Worm (Caenorhabditis elegans) whole organism, L1 larva: ENCODE data around the gene ZK1240.8.

Source experiments
- ceh-82 ChIP-seq, 3 experiments: fragments of 150-350 bp in 1 of 3; sonication (generic microtip) in 2 of 3; optimal IDR thresholded peaks; 2 replicates each; lab custom pipeline; 2014 to 2017; ENCODE audit warnings: missing biosample characterization in 3 of 3, missing genetic modification characterization in 3 of 3
- dpl-1 ChIP-seq, 3 experiments: fragments of 150-350 bp in 2 of 3; sonication (generic microtip) in 1 of 3; optimal IDR thresholded peaks; 2 replicates each; lab custom pipeline; 2014 to 2017; ENCODE audit warnings: missing biosample characterization in 3 of 3, missing genetic modification characterization in 3 of 3, missing genetic modification reagents in 3 of 3
- elt-2 ChIP-seq: sonication (generic microtip); optimal IDR thresholded peaks from 2 replicates; lab custom pipeline; 2016; ENCODE audit warnings: missing genetic modification characterization, mild to moderate bottlenecking, inconsistent platforms, missing compliant biosample characterization, missing genetic modification reagents
- elt-3 ChIP-seq, 6 experiments: fragments of 150-350 bp in 1 of 6; sonication (generic microtip); optimal IDR thresholded peaks; 2 replicates each; lab custom pipeline; 2017 to 2018; ENCODE audit warnings: missing biosample characterization in 6 of 6, missing genetic modification characterization in 6 of 6, inconsistent platforms in 1 of 6
- lir-3 ChIP-seq: sonication (generic microtip); optimal IDR thresholded peaks from 2 replicates; lab custom pipeline; 2016; ENCODE audit warnings: mild to moderate bottlenecking, missing genetic modification characterization, moderate library complexity, missing compliant biosample characterization; ENCODE audit not compliant: poor library complexity
- lsy-2 ChIP-seq, 2 experiments: fragments of 150-350 bp; optimal IDR thresholded peaks; 2 replicates each; lab custom pipeline; 2014; ENCODE audit warnings: missing biosample characterization in 2 of 2, missing genetic modification characterization in 2 of 2
- nhr-11 ChIP-seq: fragments of 150-350 bp; optimal IDR thresholded peaks from 2 replicates; lab custom pipeline; 2014; ENCODE audit warnings: missing biosample characterization, missing genetic modification characterization
- nhr-237 ChIP-seq: fragments of 150-350 bp; optimal IDR thresholded peaks from 2 replicates; lab custom pipeline; 2014; ENCODE audit warnings: missing biosample characterization, missing genetic modification characterization
- nhr-76 ChIP-seq: sonication (generic microtip); optimal IDR thresholded peaks from 2 replicates; lab custom pipeline; 2017; ENCODE audit warnings: missing biosample characterization, missing genetic modification characterization
- nhr-77 ChIP-seq: fragments of 150-350 bp; optimal IDR thresholded peaks from 2 replicates; lab custom pipeline; 2014; ENCODE audit warnings: missing biosample characterization, missing genetic modification characterization
- pqm-1 ChIP-seq: sonication (generic microtip); optimal IDR thresholded peaks from 3 replicates; lab custom pipeline; 2017; ENCODE audit warnings: missing biosample characterization, missing genetic modification characterization
- ztf-11 ChIP-seq, 2 experiments: sonication (generic microtip); optimal IDR thresholded peaks; 2 replicates each; lab custom pipeline; 2016 to 2017; ENCODE audit warnings: missing genetic modification characterization in 2 of 2, missing biosample characterization in 1 of 2, missing compliant biosample characterization in 1 of 2
- ztf-4 ChIP-seq: fragments of 150-350 bp; optimal IDR thresholded peaks from 2 replicates; lab custom pipeline; 2014; ENCODE audit warnings: missing biosample characterization, missing genetic modification characterization

- TF ChIP-seq ceh-82 (tag; optimal IDR thresholded peaks at IDR 0.05; lab: Kevin White, UChicago) (no peak), pqm-1 (no peak), lsy-2 (tag; optimal IDR thresholded peaks at IDR 0.05; lab: Kevin White, UChicago) (no peak), nhr-11 (no peak), nhr-237 (no peak), lir-3 (tag; lab: Kevin White, UChicago) (no peak), ztf-4 (no peak), elt-3 (tag; optimal IDR thresholded peaks at IDR 0.05; lab: Kevin White, UChicago) (no peak), nhr-76 (tag; lab: Kevin White, UChicago) (no peak), ztf-11 (tag; optimal IDR thresholded peaks at IDR 0.05; lab: Kevin White, UChicago) (no peak), elt-2 (tag; lab: Kevin White, UChicago) (no peak), nhr-77 (tag; lab: Kevin White, UChicago) (no peak), dpl-1 (GFP tag; optimal IDR thresholded peaks at IDR 0.05; lab: Kevin White, UChicago) (no peak)
Measured at ce11 chrII:2279263-2279662, 49.6 kb downstream of the ZK1240.8 start, which contains the start of gene K09F6.6.
